Fruit fly (Drosophila melanogaster) whole organism, embryonic: ENCODE data around the gene CG1161.

Experiments used
- Atf-2 ChIP-seq: fragments of 200-800 bp; sonication (Bioruptor generic); optimal IDR thresholded peaks from 2 replicates; lab custom pipeline; 2016; ENCODE audit warnings: missing biosample characterization, missing genetic modification characterization
- Atf6 ChIP-seq: fragments of 200-800 bp; sonication (Bioruptor generic); IDR thresholded peaks from 2 replicates; pipeline ENCODE4 v1.3.6; 2022; ENCODE audit warnings: missing biosample characterization, missing genetic modification characterization
- BEAF-32 ChIP-seq: fragments of 200-800 bp; sonication (Bioruptor generic); optimal IDR thresholded peaks from 3 replicates; lab custom pipeline; 2017; ENCODE audit warnings: missing biosample characterization, missing genetic modification characterization, mild to moderate bottlenecking, moderate library complexity, missing genetic modification reagents
- Bgb ChIP-seq: fragments of 200-800 bp; sonication (Bioruptor generic); IDR thresholded peaks from 2 replicates; pipeline ENCODE4 v1.3.6; 2022; ENCODE audit warnings: missing biosample characterization, missing genetic modification characterization; ENCODE audit not compliant: partially characterized antibody
- CG10979 ChIP-seq: fragments of 200-800 bp; sonication (Bioruptor generic); optimal IDR thresholded peaks from 2 replicates; lab custom pipeline; 2018; ENCODE audit warnings: missing biosample characterization, mild to moderate bottlenecking, missing genetic modification characterization, moderate library complexity
- CG11695 ChIP-seq: fragments of 200-800 bp; sonication (Bioruptor generic); IDR thresholded peaks from 3 replicates; pipeline ENCODE4 v1.3.6; 2022; ENCODE audit warnings: missing biosample characterization, missing genetic modification characterization
- CG12391 ChIP-seq: fragments of 200-800 bp; sonication (Bioruptor generic); optimal IDR thresholded peaks from 3 replicates; lab custom pipeline; 2018; ENCODE audit warnings: missing biosample characterization, mild to moderate bottlenecking, missing genetic modification characterization, moderate library complexity
- CG12942 ChIP-seq: fragments of 200-800 bp; sonication (Bioruptor generic); optimal IDR thresholded peaks from 3 replicates; lab custom pipeline; 2016; ENCODE audit warnings: missing biosample characterization, missing genetic modification characterization
- CG13287 ChIP-seq: fragments of 200-800 bp; sonication (Bioruptor generic); IDR thresholded peaks from 2 replicates; pipeline ENCODE4 v1.3.6; 2022; ENCODE audit warnings: missing biosample characterization, missing genetic modification characterization; ENCODE audit not compliant: partially characterized antibody
- CG13296 ChIP-seq: fragments of 200-800 bp; sonication (Bioruptor generic); optimal IDR thresholded peaks from 3 replicates; lab custom pipeline; 2018; ENCODE audit warnings: missing biosample characterization, mild to moderate bottlenecking, missing genetic modification characterization
- CG14667 ChIP-seq: fragments of 200-800 bp; sonication (Bioruptor generic); IDR thresholded peaks from 2 replicates; pipeline ENCODE4 v1.3.6; 2022; ENCODE audit warnings: missing biosample characterization, missing genetic modification characterization
- CG1529 ChIP-seq: fragments of 200-800 bp; sonication (Bioruptor generic); optimal IDR thresholded peaks from 3 replicates; lab custom pipeline; 2018; ENCODE audit warnings: missing biosample characterization, missing genetic modification characterization
- CG17568 ChIP-seq: fragments of 200-800 bp; sonication (Bioruptor generic); optimal IDR thresholded peaks from 2 replicates; lab custom pipeline; 2018; ENCODE audit warnings: missing biosample characterization, mild to moderate bottlenecking, missing genetic modification characterization, moderate library complexity
- CG1832 ChIP-seq: fragments of 200-800 bp; sonication (Bioruptor generic); optimal IDR thresholded peaks from 2 replicates; lab custom pipeline; 2017; ENCODE audit warnings: missing biosample characterization, mild to moderate bottlenecking, missing genetic modification characterization, inconsistent platforms
- CG2678 ChIP-seq: fragments of 200-800 bp; sonication (Bioruptor generic); optimal IDR thresholded peaks from 3 replicates; lab custom pipeline; 2019; ENCODE audit warnings: missing biosample characterization, mild to moderate bottlenecking, missing genetic modification characterization, moderate library complexity
- CG2875 ChIP-seq: fragments of 200-800 bp; sonication (Bioruptor generic); optimal IDR thresholded peaks from 2 replicates; lab custom pipeline; 2017; ENCODE audit warnings: missing biosample characterization, mild to moderate bottlenecking, missing genetic modification characterization, missing genetic modification reagents
- CG3407 ChIP-seq: fragments of 200-800 bp; sonication (Bioruptor generic); optimal IDR thresholded peaks from 2 replicates; lab custom pipeline; 2018; ENCODE audit warnings: missing biosample characterization, mild to moderate bottlenecking, missing genetic modification characterization
- CG3995 ChIP-seq: fragments of 200-800 bp; sonication (Bioruptor generic); optimal IDR thresholded peaks from 3 replicates; lab custom pipeline; 2016; ENCODE audit warnings: missing biosample characterization, missing genetic modification characterization
- CG43689 ChIP-seq: fragments of 200-800 bp; sonication (Bioruptor generic); IDR thresholded peaks from 2 replicates; pipeline ENCODE4 v1.3.6; 2022; ENCODE audit warnings: missing biosample characterization, missing genetic modification characterization
- CG6791 ChIP-seq: fragments of 200-800 bp; sonication (Bioruptor generic); IDR thresholded peaks from 3 replicates; pipeline ENCODE4 v1.3.6; 2022; ENCODE audit warnings: missing biosample characterization, missing genetic modification characterization; ENCODE audit not compliant: partially characterized antibody
- CG7963 ChIP-seq: fragments of 200-800 bp; sonication (Bioruptor generic); IDR thresholded peaks from 3 replicates; pipeline ENCODE4 v1.3.6; 2022; ENCODE audit warnings: missing biosample characterization, missing genetic modification characterization; ENCODE audit not compliant: partially characterized antibody
- CG8089 ChIP-seq: fragments of 200-800 bp; sonication (Bioruptor generic); optimal IDR thresholded peaks from 3 replicates; lab custom pipeline; 2016; ENCODE audit warnings: missing biosample characterization, missing genetic modification characterization
- CG9817 ChIP-seq: fragments of 200-800 bp; sonication (Bioruptor generic); optimal IDR thresholded peaks from 2 replicates; lab custom pipeline; 2018; ENCODE audit warnings: missing biosample characterization, mild to moderate bottlenecking, missing genetic modification characterization, moderate library complexity
- Dbx ChIP-seq: fragments of 200-800 bp; sonication (Bioruptor generic); IDR thresholded peaks from 3 replicates; pipeline ENCODE4 v1.3.6; 2022; ENCODE audit warnings: missing biosample characterization, missing genetic modification characterization
- Dek ChIP-seq: fragments of 200-800 bp; sonication (Bioruptor generic); optimal IDR thresholded peaks from 3 replicates; lab custom pipeline; 2019; ENCODE audit warnings: missing biosample characterization, mild to moderate bottlenecking, missing genetic modification characterization, moderate library complexity
- Dip3 ChIP-seq: fragments of 200-800 bp; sonication (Bioruptor generic); optimal IDR thresholded peaks from 3 replicates; lab custom pipeline; 2016; ENCODE audit warnings: missing biosample characterization, missing genetic modification characterization
- Dref ChIP-seq: fragments of 200-800 bp; sonication (Bioruptor generic); IDR thresholded peaks from 2 replicates; pipeline ENCODE4 v1.3.6; 2022; ENCODE audit warnings: missing biosample characterization, missing genetic modification characterization
- H2.0 ChIP-seq: fragments of 200-800 bp; sonication (Bioruptor generic); IDR thresholded peaks from 2 replicates; pipeline ENCODE4 v1.3.6; 2022; ENCODE audit warnings: missing biosample characterization, missing genetic modification characterization
- HLHmδ ChIP-seq: fragments of 200-800 bp; sonication (Bioruptor generic); optimal IDR thresholded peaks from 2 replicates; lab custom pipeline; 2018; ENCODE audit warnings: missing biosample characterization, mild to moderate bottlenecking, missing genetic modification characterization, moderate library complexity
- Hmx ChIP-seq: fragments of 200-800 bp; sonication (Bioruptor generic); optimal IDR thresholded peaks from 2 replicates; lab custom pipeline; 2016; ENCODE audit warnings: missing biosample characterization, missing genetic modification characterization
- MBD-R2 ChIP-seq: fragments of 200-800 bp; sonication (Bioruptor generic); IDR thresholded peaks from 2 replicates; pipeline ENCODE4 v1.3.6; 2022; ENCODE audit warnings: missing biosample characterization, missing genetic modification characterization
- Mes4 ChIP-seq: fragments of 200-800 bp; sonication (Bioruptor generic); optimal IDR thresholded peaks from 2 replicates; lab custom pipeline; 2016; ENCODE audit warnings: missing biosample characterization, missing genetic modification characterization
- Myb ChIP-seq: fragments of 200-800 bp; sonication (Bioruptor generic); optimal IDR thresholded peaks from 2 replicates; lab custom pipeline; 2016; ENCODE audit warnings: missing biosample characterization, missing genetic modification characterization
- Sry-δ ChIP-seq: fragments of 200-800 bp; sonication (Bioruptor generic); optimal IDR thresholded peaks from 2 replicates; lab custom pipeline; 2016; ENCODE audit warnings: missing biosample characterization, missing genetic modification characterization
- ase ChIP-seq: fragments of 200-800 bp; sonication (Bioruptor generic); IDR thresholded peaks from 3 replicates; pipeline ENCODE4 v1.3.6; 2022; ENCODE audit warnings: missing biosample characterization, missing genetic modification characterization
- bbx ChIP-seq: fragments of 200-800 bp; sonication (Bioruptor generic); IDR thresholded peaks from 2 replicates; pipeline ENCODE4 v1.3.6; 2022; ENCODE audit warnings: missing biosample characterization, missing genetic modification characterization; ENCODE audit not compliant: partially characterized antibody
- caup ChIP-seq: fragments of 200-800 bp; sonication (Bioruptor generic); optimal IDR thresholded peaks from 3 replicates; lab custom pipeline; 2017; ENCODE audit warnings: missing biosample characterization, mild to moderate bottlenecking, missing genetic modification characterization, moderate library complexity; ENCODE audit not compliant: severe bottlenecking
- corto ChIP-seq: fragments of 200-800 bp; sonication (Bioruptor generic); optimal IDR thresholded peaks from 2 replicates; lab custom pipeline; 2016; ENCODE audit warnings: missing biosample characterization, mild to moderate bottlenecking, missing genetic modification characterization, moderate library complexity
- da ChIP-seq: fragments of 200-800 bp; sonication (Bioruptor generic); optimal IDR thresholded peaks from 2 replicates; lab custom pipeline; 2016; ENCODE audit warnings: missing biosample characterization, missing genetic modification characterization
- fu2 ChIP-seq: fragments of 200-800 bp; sonication (Bioruptor generic); optimal IDR thresholded peaks from 2 replicates; lab custom pipeline; 2016; ENCODE audit warnings: missing biosample characterization, missing genetic modification characterization
- grn ChIP-seq: fragments of 200-800 bp; sonication (Bioruptor generic); optimal IDR thresholded peaks from 3 replicates; lab custom pipeline; 2017; ENCODE audit warnings: missing biosample characterization, missing genetic modification characterization
- gro ChIP-seq: fragments of 200-800 bp; sonication (Bioruptor generic); optimal IDR thresholded peaks from 2 replicates; lab custom pipeline; 2016; ENCODE audit warnings: missing biosample characterization, missing genetic modification characterization
- gsb ChIP-seq: fragments of 200-800 bp; sonication (Bioruptor generic); IDR thresholded peaks from 2 replicates; pipeline ENCODE4 v1.3.6; 2022; ENCODE audit warnings: missing biosample characterization, missing genetic modification characterization
- hth ChIP-seq: fragments of >200 bp; optimal IDR thresholded peaks from 2 replicates; lab custom pipeline; 2017; ENCODE audit warnings: inconsistent platforms
- mirr ChIP-seq: fragments of 200-800 bp; sonication (Bioruptor generic); optimal IDR thresholded peaks from 3 replicates; lab custom pipeline; 2018; ENCODE audit warnings: missing biosample characterization, mild to moderate bottlenecking, missing genetic modification characterization
- nau ChIP-seq: fragments of 200-800 bp; sonication (Bioruptor generic); optimal IDR thresholded peaks from 3 replicates; lab custom pipeline; 2017; ENCODE audit warnings: missing biosample characterization, mild to moderate bottlenecking, missing genetic modification characterization, missing genetic modification reagents
- pnt ChIP-seq: fragments of 200-800 bp; sonication (Bioruptor generic); optimal IDR thresholded peaks from 3 replicates; lab custom pipeline; 2016; ENCODE audit warnings: missing biosample characterization, missing genetic modification characterization
- ro ChIP-seq: fragments of 200-800 bp; sonication (Bioruptor generic); IDR thresholded peaks from 2 replicates; pipeline ENCODE4 v1.3.6; 2022; ENCODE audit warnings: missing biosample characterization, missing genetic modification characterization
- sens ChIP-seq: fragments of 200-800 bp; sonication (Bioruptor generic); peaks from one replicate; lab custom pipeline; 2016; ENCODE audit warnings: missing biosample characterization, missing genetic modification characterization
- slbo ChIP-seq: fragments of 200-800 bp; sonication (Bioruptor generic); IDR thresholded peaks from 2 replicates; pipeline ENCODE4 v1.3.6; 2022; ENCODE audit warnings: missing biosample characterization, missing genetic modification characterization
- stwl ChIP-seq: fragments of 200-800 bp; sonication (Bioruptor generic); optimal IDR thresholded peaks from 3 replicates; lab custom pipeline; 2018; ENCODE audit warnings: missing biosample characterization, mild to moderate bottlenecking, missing genetic modification characterization, moderate library complexity

CG1161 gene

DNA sequence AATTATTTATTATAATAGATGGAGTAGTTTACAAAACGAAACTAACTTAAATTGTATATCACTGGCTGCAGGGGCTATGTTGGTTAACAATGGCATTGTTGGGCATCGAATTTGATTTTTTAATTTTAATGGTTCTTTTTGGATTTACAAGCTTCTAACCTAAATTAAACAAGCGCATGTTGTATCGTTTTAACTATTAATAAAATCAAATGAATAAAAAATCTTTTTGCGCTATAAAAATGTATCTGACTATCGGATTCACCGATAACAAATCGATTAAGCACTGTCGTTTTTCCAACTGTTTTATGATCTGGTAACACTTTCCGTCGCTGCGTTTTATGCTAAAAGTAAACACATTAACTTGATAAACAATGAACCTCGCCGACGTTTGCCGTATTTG, 19.8 kb downstream of the CG1161 start, which contains the start of the genes hd and CG14667 (continued):
- TF ChIP-seq H2.0: no peak
- TF ChIP-seq mirr (GFP tag; lab: Kevin White, UChicago): no peak
- no peak for TF ChIP-seq CG10979 (tag; lab: Kevin White, UChicago)
- no peak for TF ChIP-seq Hmx (GFP tag; lab: Kevin White, UChicago)
- no peak for TF ChIP-seq corto
- peak; percentile 53 for TF ChIP-seq MBD-R2
- no peak for TF ChIP-seq ase (GFP tag; lab: Robert Waterston, UW)
- TF ChIP-seq CG2875 (GFP tag; lab: Kevin White, UChicago): no peak
- TF ChIP-seq ro: no peak
- TF ChIP-seq CG17568: no peak
- TF ChIP-seq CG3995 (GFP tag; lab: Kevin White, UChicago): peak; percentile 4
- TF ChIP-seq CG1529: no peak
- no peak for TF ChIP-seq da (GFP tag; lab: Kevin White, UChicago)
- peak; percentile 26; the same call in 1 of the 2 replicates for TF ChIP-seq bbx (GFP tag; lab: Robert Waterston, UW)
- TF ChIP-seq CG1832 (GFP tag; lab: Kevin White, UChicago): no peak
- no peak for TF ChIP-seq gro (GFP tag; lab: Kevin White, UChicago)
- TF ChIP-seq CG11695 (GFP tag; lab: Robert Waterston, UW): 0 out of 3 replicates have a peak, but pooled peaks have one; percentile 8
- TF ChIP-seq CG7963 (GFP tag; lab: Robert Waterston, UW): peak; percentile 49; the same call in 2 of the 3 replicates
- peak; percentile 67 for TF ChIP-seq Sry-δ (GFP tag; lab: Kevin White, UChicago)
- no peak for TF ChIP-seq grn
- no peak for TF ChIP-seq CG2678 (tag; lab: Kevin White, UChicago)
- TF ChIP-seq gsb (GFP tag; lab: Robert Waterston, UW): no peak
- no peak for TF ChIP-seq Dbx (GFP tag; lab: Robert Waterston, UW)
- no peak for TF ChIP-seq Myb (GFP tag; lab: Kevin White, UChicago)
- TF ChIP-seq CG13296: no peak
- no peak for TF ChIP-seq CG12942 (GFP tag; lab: Kevin White, UChicago)
- no peak for TF ChIP-seq Dek (tag; lab: Kevin White, UChicago)
- peak; percentile 80 for TF ChIP-seq Dref (GFP tag; lab: Robert Waterston, UW)
- TF ChIP-seq CG8089 (GFP tag; lab: Kevin White, UChicago): no peak
- no peak for TF ChIP-seq fu2 (GFP tag; lab: Kevin White, UChicago)
- TF ChIP-seq Dip3: no peak
- TF ChIP-seq Bgb (GFP tag; lab: Robert Waterston, UW): peak; percentile 32; the same call in 1 of the 2 replicates
- no peak for TF ChIP-seq caup
- no peak for TF ChIP-seq pnt (GFP tag; lab: Kevin White, UChicago)
- TF ChIP-seq CG14667 (GFP tag; lab: Robert Waterston, UW): no peak
- TF ChIP-seq Atf6 (GFP tag; lab: Robert Waterston, UW): no peak
- TF ChIP-seq BEAF-32 (GFP tag; lab: Kevin White, UChicago): peak; percentile 77
- TF ChIP-seq hth: no peak
- no peak for TF ChIP-seq CG9817 (tag; lab: Kevin White, UChicago)
- TF ChIP-seq Atf-2 (GFP tag; lab: Kevin White, UChicago): no peak
- TF ChIP-seq CG6791 (GFP tag; lab: Robert Waterston, UW): 0 out of 3 replicates have a peak, but pooled peaks have one; percentile 45
- peak; percentile 32 for TF ChIP-seq CG12391 (tag; lab: Kevin White, UChicago)
- peak; percentile 84 for TF ChIP-seq sens (GFP tag; lab: Kevin White, UChicago)
- peak; percentile 58 for TF ChIP-seq stwl (tag; lab: Kevin White, UChicago)
- peak; percentile 67 for TF ChIP-seq CG13287 (GFP tag; lab: Robert Waterston, UW)
- TF ChIP-seq nau (GFP tag; lab: Kevin White, UChicago): no peak
- TF ChIP-seq HLHmδ (GFP tag; lab: Kevin White, UChicago): no peak
- no peak for TF ChIP-seq slbo (GFP tag; lab: Robert Waterston, UW)
- no peak for TF ChIP-seq Mes4 (GFP tag; lab: Kevin White, UChicago)
- TF ChIP-seq CG3407 (GFP tag; lab: Kevin White, UChicago): no peak
- no peak for TF ChIP-seq CG43689 (GFP tag; lab: Robert Waterston, UW)
